Fruit fly (Drosophila melanogaster) whole organism, embryonic: ENCODE measurements around the gene CG33346.

Experiments
- Adf1 ChIP-seq: fragments of 200-800 bp; sonication (Bioruptor generic); IDR thresholded peaks from 2 replicates; pipeline ENCODE4 v1.3.6; 2022; ENCODE audit warnings: missing biosample characterization, missing genetic modification characterization
- Atf3 ChIP-seq: fragments of 200-800 bp; sonication (Bioruptor generic); optimal IDR thresholded peaks from 3 replicates; lab custom pipeline; 2016; ENCODE audit warnings: missing biosample characterization, missing genetic modification characterization
- BEAF-32 ChIP-seq: fragments of 200-800 bp; sonication (Bioruptor generic); optimal IDR thresholded peaks from 3 replicates; lab custom pipeline; 2017; ENCODE audit warnings: missing biosample characterization, missing genetic modification characterization, mild to moderate bottlenecking, moderate library complexity, missing genetic modification reagents
- Blimp-1 ChIP-seq: fragments of 200-800 bp; sonication (Bioruptor generic); optimal IDR thresholded peaks from 3 replicates; lab custom pipeline; 2018; ENCODE audit warnings: missing biosample characterization, missing genetic modification characterization, mild to moderate bottlenecking, moderate library complexity, missing genetic modification reagents
- CG1024 ChIP-seq: fragments of 200-800 bp; sonication (Bioruptor generic); IDR thresholded peaks from 2 replicates; pipeline ENCODE4 v1.3.6; 2022; ENCODE audit warnings: missing biosample characterization, missing genetic modification characterization
- CG10431 ChIP-seq: fragments of 200-800 bp; sonication (Bioruptor generic); optimal IDR thresholded peaks from 3 replicates; lab custom pipeline; 2018; ENCODE audit warnings: missing biosample characterization, mild to moderate bottlenecking, missing genetic modification characterization
- CG11398 ChIP-seq: fragments of 200-800 bp; sonication (Bioruptor generic); optimal IDR thresholded peaks from 2 replicates; lab custom pipeline; 2016; ENCODE audit warnings: missing biosample characterization, missing genetic modification characterization
- CG14014 ChIP-seq: fragments of 200-800 bp; sonication (Bioruptor generic); IDR thresholded peaks from 2 replicates; pipeline ENCODE4 v1.3.6; 2022; ENCODE audit warnings: missing biosample characterization, missing genetic modification characterization
- CG16863 ChIP-seq: fragments of 200-800 bp; sonication (Bioruptor generic); optimal IDR thresholded peaks from 3 replicates; lab custom pipeline; 2016; ENCODE audit warnings: missing biosample characterization, missing genetic modification characterization
- CG17802 ChIP-seq: fragments of 200-800 bp; sonication (Bioruptor generic); optimal IDR thresholded peaks from 2 replicates; lab custom pipeline; 2018; ENCODE audit warnings: missing biosample characterization, mild to moderate bottlenecking, missing genetic modification characterization, moderate library complexity
- CG18619 ChIP-seq: fragments of 200-800 bp; sonication (Bioruptor generic); optimal IDR thresholded peaks from 3 replicates; lab custom pipeline; 2017; ENCODE audit warnings: missing biosample characterization, mild to moderate bottlenecking, missing genetic modification characterization
- CG2875 ChIP-seq: fragments of 200-800 bp; sonication (Bioruptor generic); optimal IDR thresholded peaks from 2 replicates; lab custom pipeline; 2017; ENCODE audit warnings: missing biosample characterization, mild to moderate bottlenecking, missing genetic modification characterization, missing genetic modification reagents
- CG3163 ChIP-seq: fragments of 200-800 bp; sonication (Bioruptor generic); optimal IDR thresholded peaks from 3 replicates; lab custom pipeline; 2016; ENCODE audit warnings: missing biosample characterization, missing genetic modification characterization
- CG33213 ChIP-seq: fragments of 200-800 bp; sonication (Bioruptor generic); optimal IDR thresholded peaks from 3 replicates; lab custom pipeline; 2016; ENCODE audit warnings: missing biosample characterization, missing genetic modification characterization
- CG3847 ChIP-seq: fragments of 200-800 bp; sonication (Bioruptor generic); IDR thresholded peaks from 2 replicates; pipeline ENCODE4 v1.3.6; 2022; ENCODE audit warnings: missing biosample characterization, missing genetic modification characterization
- CG43689 ChIP-seq: fragments of 200-800 bp; sonication (Bioruptor generic); IDR thresholded peaks from 2 replicates; pipeline ENCODE4 v1.3.6; 2022; ENCODE audit warnings: missing biosample characterization, missing genetic modification characterization
- CG6654 ChIP-seq: fragments of 200-800 bp; sonication (Bioruptor generic); optimal IDR thresholded peaks from 2 replicates; lab custom pipeline; 2017; ENCODE audit warnings: missing biosample characterization, mild to moderate bottlenecking, missing genetic modification characterization
- CG7928 ChIP-seq: fragments of 200-800 bp; sonication (Bioruptor generic); optimal IDR thresholded peaks from 2 replicates; lab custom pipeline; 2017; ENCODE audit warnings: missing biosample characterization, mild to moderate bottlenecking, missing genetic modification characterization
- CG8478 ChIP-seq: fragments of >200 bp; optimal IDR thresholded peaks from 2 replicates; lab custom pipeline; 2018
- CG9437 ChIP-seq: fragments of 200-800 bp; sonication (Bioruptor generic); optimal IDR thresholded peaks from 2 replicates; lab custom pipeline; 2018; ENCODE audit warnings: missing biosample characterization, mild to moderate bottlenecking, missing genetic modification characterization
- CG9817 ChIP-seq: fragments of 200-800 bp; sonication (Bioruptor generic); optimal IDR thresholded peaks from 2 replicates; lab custom pipeline; 2018; ENCODE audit warnings: missing biosample characterization, mild to moderate bottlenecking, missing genetic modification characterization, moderate library complexity
- Camta ChIP-seq: fragments of 200-800 bp; sonication (Bioruptor generic); optimal IDR thresholded peaks from 2 replicates; lab custom pipeline; 2016; ENCODE audit warnings: missing biosample characterization, missing genetic modification characterization
- D19A ChIP-seq: fragments of 200-800 bp; optimal IDR thresholded peaks from 3 replicates; lab custom pipeline; 2019; ENCODE audit warnings: missing biosample characterization, mild to moderate bottlenecking, missing genetic modification characterization, moderate library complexity
- Deaf1 ChIP-seq: fragments of 200-800 bp; optimal IDR thresholded peaks from 3 replicates; lab custom pipeline; 2019; ENCODE audit warnings: missing biosample characterization, mild to moderate bottlenecking, missing genetic modification characterization, moderate library complexity
- Dek ChIP-seq: fragments of 200-800 bp; sonication (Bioruptor generic); optimal IDR thresholded peaks from 3 replicates; lab custom pipeline; 2019; ENCODE audit warnings: missing biosample characterization, mild to moderate bottlenecking, missing genetic modification characterization, moderate library complexity
- HmgZ ChIP-seq: fragments of 200-800 bp; sonication (Bioruptor generic); optimal IDR thresholded peaks from 2 replicates; lab custom pipeline; 2018; ENCODE audit warnings: missing biosample characterization, mild to moderate bottlenecking, missing genetic modification characterization
- Hr39 ChIP-seq: fragments of >200 bp; optimal IDR thresholded peaks from 2 replicates; lab custom pipeline; 2017
- NC2α ChIP-seq: fragments of 200-800 bp; sonication (Bioruptor generic); optimal IDR thresholded peaks from 2 replicates; lab custom pipeline; 2016; ENCODE audit warnings: missing biosample characterization, missing genetic modification characterization
- Oli ChIP-seq: fragments of 200-800 bp; sonication (Bioruptor generic); optimal IDR thresholded peaks from 2 replicates; lab custom pipeline; 2018; ENCODE audit warnings: missing biosample characterization, mild to moderate bottlenecking, missing genetic modification characterization, moderate library complexity
- bbx ChIP-seq: fragments of 200-800 bp; sonication (Bioruptor generic); IDR thresholded peaks from 2 replicates; pipeline ENCODE4 v1.3.6; 2022; ENCODE audit warnings: missing biosample characterization, missing genetic modification characterization; ENCODE audit not compliant: partially characterized antibody
- br ChIP-seq: fragments of >200 bp; optimal IDR thresholded peaks from 2 replicates; lab custom pipeline; 2017
- chinmo ChIP-seq: fragments of 200-800 bp; sonication (Bioruptor generic); IDR thresholded peaks from 4 replicates; pipeline ENCODE4 v1.3.6; 2022; ENCODE audit warnings: missing biosample characterization, missing genetic modification characterization; ENCODE audit not compliant: partially characterized antibody
- ci ChIP-seq: fragments of 200-800 bp; sonication (Bioruptor generic); IDR thresholded peaks from 3 replicates; pipeline ENCODE4 v1.3.6; 2022; ENCODE audit warnings: missing biosample characterization, missing genetic modification characterization
- crol ChIP-seq: fragments of 200-800 bp; sonication (Bioruptor generic); IDR thresholded peaks from 2 replicates; pipeline ENCODE4 v1.3.6; 2022; ENCODE audit warnings: missing biosample characterization, missing genetic modification characterization
- cwo ChIP-seq: fragments of 200-800 bp; sonication (Bioruptor generic); optimal IDR thresholded peaks from 3 replicates; lab custom pipeline; 2017; ENCODE audit warnings: missing biosample characterization, missing genetic modification characterization, mild to moderate bottlenecking, moderate library complexity, missing genetic modification reagents
- danr ChIP-seq: fragments of 200-800 bp; sonication (Bioruptor generic); IDR thresholded peaks from 2 replicates; pipeline ENCODE4 v1.3.6; 2022; ENCODE audit warnings: missing biosample characterization, missing genetic modification characterization
- dm ChIP-seq: fragments of 200-800 bp; sonication (Bioruptor generic); optimal IDR thresholded peaks from 3 replicates; lab custom pipeline; 2016; ENCODE audit warnings: missing biosample characterization, missing genetic modification characterization
- dysf ChIP-seq: fragments of 200-800 bp; sonication (Bioruptor generic); IDR thresholded peaks from 3 replicates; pipeline ENCODE4 v1.3.6; 2022; ENCODE audit warnings: missing biosample characterization, missing genetic modification characterization
- fru ChIP-seq: fragments of >200 bp; optimal IDR thresholded peaks from 2 replicates; lab custom pipeline; 2017
- hth ChIP-seq: fragments of >200 bp; optimal IDR thresholded peaks from 2 replicates; lab custom pipeline; 2017; ENCODE audit warnings: inconsistent platforms
- jing ChIP-seq: fragments of 200-800 bp; sonication (Bioruptor generic); optimal IDR thresholded peaks from 2 replicates; lab custom pipeline; 2018; ENCODE audit warnings: missing biosample characterization, mild to moderate bottlenecking, missing genetic modification characterization
- ken ChIP-seq: fragments of 200-800 bp; sonication (Bioruptor generic); IDR thresholded peaks from 3 replicates; pipeline ENCODE4 v1.3.6; 2022; ENCODE audit warnings: missing biosample characterization, missing genetic modification characterization
- kni ChIP-seq: fragments of 200-800 bp; sonication (Bioruptor generic); optimal IDR thresholded peaks from 3 replicates; lab custom pipeline; 2017; ENCODE audit warnings: mild to moderate bottlenecking, missing biosample characterization, missing genetic modification reagents, missing genetic modification characterization
- p53 ChIP-seq: fragments of 200-800 bp; sonication (Bioruptor generic); optimal IDR thresholded peaks from 2 replicates; lab custom pipeline; 2016; ENCODE audit warnings: missing biosample characterization, missing genetic modification characterization
- peb ChIP-seq: fragments of 200-800 bp; sonication (Bioruptor generic); IDR thresholded peaks from 2 replicates; pipeline ENCODE4 v1.3.6; 2022; ENCODE audit warnings: missing biosample characterization, missing genetic modification characterization
- phol ChIP-seq: fragments of 200-800 bp; sonication (Bioruptor generic); optimal IDR thresholded peaks from 3 replicates; lab custom pipeline; 2018; ENCODE audit warnings: missing biosample characterization, mild to moderate bottlenecking, missing genetic modification characterization, moderate library complexity
- salm ChIP-seq: fragments of 200-800 bp; sonication (Bioruptor generic); optimal IDR thresholded peaks from 2 replicates; lab custom pipeline; 2018; ENCODE audit warnings: missing biosample characterization, mild to moderate bottlenecking, missing genetic modification characterization
- sc ChIP-seq, 3 experiments: fragments of >200 bp in 2 of 3; fragments of 200-800 bp in 1 of 3; sonication (Bioruptor generic) in 1 of 3; optimal IDR thresholded peaks; 2 replicates in 2 of 3; 3 replicates in 1 of 3; lab custom pipeline; 2017; ENCODE audit warnings: mild to moderate bottlenecking in 1 of 3, missing biosample characterization in 1 of 3, missing genetic modification characterization in 1 of 3, missing genetic modification reagents in 1 of 3
- so ChIP-seq: fragments of 200-800 bp; sonication (Bioruptor generic); IDR thresholded peaks from 3 replicates; pipeline ENCODE4 v1.3.6; 2022; ENCODE audit warnings: missing biosample characterization, missing genetic modification characterization
- tup ChIP-seq: fragments of 200-800 bp; sonication (Bioruptor generic); optimal IDR thresholded peaks from 2 replicates; lab custom pipeline; 2016; ENCODE audit warnings: missing biosample characterization, mild to moderate bottlenecking, missing genetic modification characterization, moderate library complexity
- vvl ChIP-seq: fragments of 200-800 bp; sonication (Bioruptor generic); IDR thresholded peaks from 2 replicates; pipeline ENCODE4 v1.3.6; 2022; ENCODE audit warnings: missing biosample characterization, missing genetic modification characterization
- z ChIP-seq: fragments of 200-800 bp; sonication (Bioruptor generic); IDR thresholded peaks from 3 replicates; pipeline ENCODE4 v1.3.6; 2022; ENCODE audit warnings: missing biosample characterization, missing genetic modification characterization

The CG33346 gene

DNA sequence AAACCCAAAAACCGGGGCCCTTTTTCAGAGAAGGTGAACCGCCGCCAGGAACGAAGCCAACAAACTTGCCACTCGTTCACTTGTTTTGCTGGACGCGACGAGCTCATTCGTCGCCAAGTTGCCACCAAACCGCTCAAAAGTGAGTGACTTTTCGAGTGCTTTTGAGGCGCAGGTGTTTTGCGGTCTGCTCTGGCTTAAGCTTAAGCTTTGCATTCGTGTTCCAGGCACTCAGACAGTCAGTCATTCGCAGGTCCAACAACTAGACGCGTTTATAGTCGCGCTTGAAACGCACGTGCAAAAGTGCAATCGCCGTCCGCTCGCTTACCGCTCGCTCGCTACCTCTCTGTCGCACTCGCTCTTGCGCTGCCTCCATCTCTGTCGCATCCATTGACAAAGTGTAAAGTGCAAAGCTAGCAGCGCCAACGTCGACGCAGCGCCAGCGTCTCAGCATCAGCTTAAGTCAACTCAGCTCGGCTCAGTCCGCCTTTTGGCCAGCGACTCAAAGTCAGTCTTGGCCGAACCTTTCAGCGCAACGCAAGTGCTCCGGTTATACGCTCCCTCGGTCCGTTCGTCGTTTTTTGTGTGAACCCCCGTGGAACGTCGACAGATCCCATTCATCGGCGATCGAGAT is 12.9 kb downstream of the CG33346 start (continued):
- TF ChIP-seq Oli (tag; lab: Kevin White, UChicago) (no peak), ken (GFP tag; lab: Robert Waterston, UW) (0 out of 3 replicates have a peak, but pooled peaks have one; percentile 3), chinmo (GFP tag; lab: Robert Waterston, UW) (peak; percentile 98), CG9437 (GFP tag; lab: Kevin White, UChicago) (no peak), bbx (GFP tag; lab: Robert Waterston, UW) (no peak), BEAF-32 (GFP tag; lab: Kevin White, UChicago) (no peak), Adf1 (GFP tag; lab: Robert Waterston, UW) (peak; percentile 78), sc (optimal IDR thresholded peaks at IDR 0.05; lab: Kevin White, UChicago) (no peak), sc (GFP tag; optimal IDR thresholded peaks at IDR 0.05; lab: Kevin White, UChicago) (no peak), CG3847 (GFP tag; lab: Robert Waterston, UW) (no peak), hth (lab: Kevin White, UChicago) (no peak), so (GFP tag; lab: Robert Waterston, UW) (peak; percentile 33; the same call in 1 of the 3 replicates), CG3163 (GFP tag; lab: Kevin White, UChicago) (no peak), CG11398 (GFP tag; lab: Kevin White, UChicago) (no peak), CG8478 (lab: Kevin White, UChicago) (peak; percentile 73), NC2α (GFP tag; lab: Kevin White, UChicago) (no peak), Dek (no peak), CG43689 (GFP tag; lab: Robert Waterston, UW) (no peak), kni (no peak), salm (tag; lab: Kevin White, UChicago) (no peak), Atf3 (GFP tag; lab: Kevin White, UChicago) (no peak), jing (GFP tag; lab: Kevin White, UChicago) (no peak), CG33213 (no peak), crol (GFP tag; lab: Robert Waterston, UW) (no peak), CG10431 (GFP tag; lab: Kevin White, UChicago) (no peak), CG9817 (no peak), CG16863 (GFP tag; lab: Kevin White, UChicago) (no peak), fru (lab: Kevin White, UChicago) (no peak), br (no peak), z (GFP tag; lab: Robert Waterston, UW) (peak; percentile 93), ci (GFP tag; lab: Robert Waterston, UW) (0 out of 3 replicates have a peak, but pooled peaks have one; percentile 29), danr (GFP tag; lab: Robert Waterston, UW) (no peak), peb (GFP tag; lab: Robert Waterston, UW) (no peak), Camta (GFP tag; lab: Kevin White, UChicago) (no peak), CG14014 (GFP tag; lab: Robert Waterston, UW) (no peak), cwo (GFP tag; lab: Kevin White, UChicago) (peak; percentile 13), Blimp-1 (GFP tag; lab: Kevin White, UChicago) (no peak), HmgZ (no peak), phol (tag; lab: Kevin White, UChicago) (no peak), CG1024 (no peak), Deaf1 (tag; lab: Kevin White, UChicago) (peak; percentile 63), p53 (GFP tag; lab: Kevin White, UChicago) (no peak), D19A (no peak), CG17802 (tag; lab: Kevin White, UChicago) (no peak), Hr39 (lab: Kevin White, UChicago) (no peak), CG2875 (no peak), CG7928 (GFP tag; lab: Kevin White, UChicago) (no peak), dysf (GFP tag; lab: Robert Waterston, UW) (no peak), tup (GFP tag; lab: Kevin White, UChicago) (no peak), dm (GFP tag; lab: Kevin White, UChicago) (no peak), vvl (GFP tag; lab: Robert Waterston, UW) (0 out of 2 replicates have a peak, but pooled peaks have one; percentile 15), CG6654 (GFP tag; lab: Kevin White, UChicago) (no peak), CG18619 (no peak)
